Worm (Caenorhabditis elegans) whole organism, L3 larva: ENCODE measurements around the gene F18E3.10.

Experiments used
- ceh-16 ChIP-seq: sonication (generic microtip); optimal IDR thresholded peaks from 2 replicates; lab custom pipeline; 2017; ENCODE audit warnings: missing biosample characterization, missing genetic modification characterization
- ceh-28 ChIP-seq: fragments of 150-350 bp; optimal IDR thresholded peaks from 2 replicates; lab custom pipeline; 2014; ENCODE audit warnings: missing biosample characterization, missing genetic modification reagents, missing genetic modification characterization
- elt-1 ChIP-seq: fragments of 150-350 bp; optimal IDR thresholded peaks from 2 replicates; lab custom pipeline; 2014; ENCODE audit warnings: missing biosample characterization, missing genetic modification characterization
- jun-1 ChIP-seq: fragments of 150-350 bp; optimal IDR thresholded peaks from 2 replicates; lab custom pipeline; 2014; ENCODE audit warnings: missing biosample characterization, missing genetic modification reagents, missing genetic modification characterization
- mdl-1 ChIP-seq: fragments of 150-350 bp; optimal IDR thresholded peaks from 2 replicates; lab custom pipeline; 2014; ENCODE audit warnings: missing biosample characterization, missing genetic modification characterization
- nfya-1 ChIP-seq: sonication (generic microtip); optimal IDR thresholded peaks from 2 replicates; lab custom pipeline; 2017; ENCODE audit warnings: missing genetic modification characterization, mild to moderate bottlenecking, missing compliant biosample characterization, antibody characterized with exemption, moderate library complexity; ENCODE audit not compliant: insufficient read depth
- nhr-237 ChIP-seq: fragments of 150-350 bp; optimal IDR thresholded peaks from 2 replicates; lab custom pipeline; 2014; ENCODE audit warnings: missing biosample characterization, missing genetic modification characterization
- ztf-4 ChIP-seq: fragments of 150-350 bp; optimal IDR thresholded peaks from 2 replicates; lab custom pipeline; 2014; ENCODE audit warnings: missing biosample characterization, missing genetic modification characterization

DNA sequence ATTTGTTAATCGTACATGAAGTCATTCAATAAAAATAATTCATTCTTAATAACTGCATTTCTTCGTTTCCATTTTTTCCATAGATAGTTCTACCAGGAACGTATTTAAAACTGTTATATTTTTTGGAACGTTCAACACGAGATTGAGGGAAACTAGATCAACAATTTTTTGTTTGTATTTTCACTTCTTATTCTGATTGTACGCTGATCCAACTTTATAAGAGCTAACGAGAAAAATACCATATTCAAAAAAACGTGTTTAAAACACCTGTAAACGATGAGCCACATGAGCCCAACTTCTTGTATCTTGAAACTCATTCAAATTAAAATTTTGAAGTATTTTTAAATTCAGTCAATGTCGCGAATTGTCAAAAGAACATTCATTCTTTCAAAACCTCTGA lies 7.7 kb downstream of the F18E3.10 start:
- TF ChIP-seq ztf-4 (no peak), jun-1 (tag; lab: Kevin White, UChicago) (no peak), mdl-1 (tag; lab: Kevin White, UChicago) (no peak), ceh-16 (tag; lab: Kevin White, UChicago) (no peak), nfya-1 (tag; lab: Kevin White, UChicago) (no peak), nhr-237 (tag; lab: Kevin White, UChicago) (no peak), ceh-28 (tag; lab: Kevin White, UChicago) (no peak), elt-1 (tag; lab: Kevin White, UChicago) (no peak)
